Worm (Caenorhabditis elegans) whole organism, L1 larva: ENCODE results near the gene C03H5.7.

Experiments
- ces-1 ChIP-seq: fragments of 150-350 bp; optimal IDR thresholded peaks from 2 replicates; lab custom pipeline; 2014; ENCODE audit warnings: missing biosample characterization, missing genetic modification reagents, missing genetic modification characterization
- hpl-2 ChIP-seq: fragments of 150-350 bp; optimal IDR thresholded peaks from 2 replicates; lab custom pipeline; 2014; ENCODE audit warnings: missing biosample characterization, missing genetic modification reagents, missing genetic modification characterization
- jun-1 ChIP-seq: fragments of 150-350 bp; optimal IDR thresholded peaks from 2 replicates; lab custom pipeline; 2014; ENCODE audit warnings: missing biosample characterization, missing genetic modification reagents, missing genetic modification characterization
- lin-13 ChIP-seq: fragments of 150-350 bp; optimal IDR thresholded peaks from 2 replicates; lab custom pipeline; 2014; ENCODE audit warnings: missing biosample characterization, missing genetic modification reagents, missing genetic modification characterization
- nhr-11 ChIP-seq: fragments of 150-350 bp; optimal IDR thresholded peaks from 2 replicates; lab custom pipeline; 2014; ENCODE audit warnings: missing biosample characterization, missing genetic modification characterization
- nhr-237 ChIP-seq: fragments of 150-350 bp; optimal IDR thresholded peaks from 2 replicates; lab custom pipeline; 2014; ENCODE audit warnings: missing biosample characterization, missing genetic modification characterization
- nhr-71 ChIP-seq: sonication (generic microtip); optimal IDR thresholded peaks from 2 replicates; lab custom pipeline; 2016; ENCODE audit warnings: mild to moderate bottlenecking, missing genetic modification characterization, moderate library complexity, missing compliant biosample characterization
- pag-3 ChIP-seq: sonication (generic microtip); optimal IDR thresholded peaks from 2 replicates; lab custom pipeline; 2017; ENCODE audit warnings: missing genetic modification characterization, mild to moderate bottlenecking, missing compliant biosample characterization, antibody characterized with exemption, borderline replicate concordance; ENCODE audit not compliant: insufficient read depth
- tbx-2 ChIP-seq: sonication (generic microtip); optimal IDR thresholded peaks from 2 replicates; lab custom pipeline; 2016; ENCODE audit warnings: missing genetic modification characterization, missing compliant biosample characterization
- unc-130 ChIP-seq: fragments of 150-350 bp; optimal IDR thresholded peaks from 2 replicates; lab custom pipeline; 2017; ENCODE audit warnings: missing biosample characterization, missing genetic modification characterization, inconsistent platforms
- unc-62 ChIP-seq: fragments of 150-350 bp; optimal IDR thresholded peaks from 2 replicates; lab custom pipeline; 2014; ENCODE audit warnings: missing biosample characterization, missing genetic modification reagents, missing genetic modification characterization
- vab-15 ChIP-seq: sonication (generic microtip); optimal IDR thresholded peaks from 2 replicates; lab custom pipeline; 2017; ENCODE audit warnings: missing genotype, mild to moderate bottlenecking, missing genetic modification characterization, missing compliant biosample characterization
- zag-1 ChIP-seq: fragments of 150-350 bp; optimal IDR thresholded peaks from 2 replicates; lab custom pipeline; 2014; ENCODE audit warnings: missing biosample characterization, missing genetic modification characterization

DNA sequence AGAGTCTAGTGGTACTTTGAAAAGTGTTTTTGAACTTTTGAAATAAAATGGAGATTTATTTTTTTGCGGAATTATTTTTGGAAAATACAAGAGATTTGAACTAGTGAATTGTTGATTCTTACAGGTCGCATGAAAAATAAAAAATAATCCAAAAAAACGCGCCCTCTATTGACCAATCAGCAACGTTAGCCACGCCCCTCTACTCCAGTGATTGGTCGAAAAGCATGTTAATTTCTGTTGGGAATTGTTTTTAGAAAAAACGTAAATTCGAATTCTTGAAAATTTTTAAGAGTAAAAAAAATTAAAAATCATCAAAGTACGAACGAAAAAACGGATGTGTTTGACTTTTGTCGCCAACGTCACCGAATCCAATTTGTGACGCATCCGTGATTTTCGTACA lies 9.6 kb upstream of the C03H5.7 start:
- TF ChIP-seq nhr-237 (tag; lab: Kevin White, UChicago): no peak
- TF ChIP-seq unc-62: no peak
- TF ChIP-seq hpl-2 (GFP tag; lab: Kevin White, UChicago): no peak
- TF ChIP-seq tbx-2: no peak
- no peak for TF ChIP-seq lin-13 (GFP tag; lab: Kevin White, UChicago)
- no peak for TF ChIP-seq nhr-11
- TF ChIP-seq zag-1 (tag; lab: Kevin White, UChicago): no peak
- no peak for TF ChIP-seq ces-1
- no peak for TF ChIP-seq unc-130 (tag; lab: Kevin White, UChicago)
- no peak for TF ChIP-seq pag-3 (tag; lab: Kevin White, UChicago)
- TF ChIP-seq jun-1 (tag; lab: Kevin White, UChicago): no peak
- no peak for TF ChIP-seq vab-15 (tag; lab: Kevin White, UChicago)
- TF ChIP-seq nhr-71 (tag; lab: Kevin White, UChicago): no peak
